Worm (Caenorhabditis elegans) whole organism, L1 larva: Measurements from ENCODE around the gene H01G02.3.
A peak's percentile ranks its signal among the peaks of the same experiment; 100 is the strongest.

Experiments used
- C04F5.9 ChIP-seq: sonication (generic microtip); optimal IDR thresholded peaks from 2 replicates; lab custom pipeline; 2016; ENCODE audit warnings: missing genetic modification characterization, missing compliant biosample characterization
- C16A3.4 ChIP-seq: fragments of 150-350 bp; optimal IDR thresholded peaks from 2 replicates; lab custom pipeline; 2014; ENCODE audit warnings: missing biosample characterization, missing genetic modification characterization
- Y116A8C.19 ChIP-seq: sonication (generic microtip); optimal IDR thresholded peaks from 2 replicates; lab custom pipeline; 2016; ENCODE audit warnings: missing compliant biosample characterization, missing genetic modification characterization, borderline replicate concordance
- aly-2 ChIP-seq: fragments of 150-350 bp; optimal IDR thresholded peaks from 2 replicates; lab custom pipeline; 2014; ENCODE audit warnings: missing biosample characterization, missing genetic modification characterization
- ama-1 ChIP-seq: fragments of 150-350 bp; optimal IDR thresholded peaks from 2 replicates; lab custom pipeline; 2014
- blmp-1 ChIP-seq: fragments of 150-350 bp; optimal IDR thresholded peaks from 2 replicates; lab custom pipeline; 2014; ENCODE audit warnings: missing biosample characterization, missing genetic modification characterization
- ceh-82 ChIP-seq, 3 experiments: fragments of 150-350 bp in 1 of 3; sonication (generic microtip) in 2 of 3; optimal IDR thresholded peaks; 2 replicates each; lab custom pipeline; 2014 to 2017; ENCODE audit warnings: missing biosample characterization in 3 of 3, missing genetic modification characterization in 3 of 3
- ceh-88 ChIP-seq: fragments of 200-800 bp; sonication (Bioruptor generic); IDR thresholded peaks from 2 replicates; pipeline ENCODE4 v1.3.6; 2022; ENCODE audit warnings: missing genetic modification characterization, missing compliant biosample characterization
- ceh-90 ChIP-seq: sonication (generic microtip); optimal IDR thresholded peaks from 2 replicates; lab custom pipeline; 2016; ENCODE audit warnings: missing genetic modification characterization, missing compliant biosample characterization
- ces-1 ChIP-seq: fragments of 150-350 bp; optimal IDR thresholded peaks from 2 replicates; lab custom pipeline; 2014; ENCODE audit warnings: missing biosample characterization, missing genetic modification reagents, missing genetic modification characterization
- dsc-1 ChIP-seq: sonication (generic microtip); optimal IDR thresholded peaks from 2 replicates; lab custom pipeline; 2016; ENCODE audit warnings: mild to moderate bottlenecking, missing genetic modification characterization, missing compliant biosample characterization
- efl-3 ChIP-seq: fragments of 200-800 bp; sonication (Bioruptor generic); optimal IDR thresholded peaks from 2 replicates; lab custom pipeline; 2018; ENCODE audit warnings: mild to moderate bottlenecking, missing genetic modification characterization, missing compliant biosample characterization
- fkh-10 ChIP-seq: sonication (generic microtip); optimal IDR thresholded peaks from 2 replicates; lab custom pipeline; 2017; ENCODE audit warnings: missing biosample characterization, missing genetic modification reagents, missing genetic modification characterization
- fkh-8 ChIP-seq: sonication (generic microtip); optimal IDR thresholded peaks from 2 replicates; lab custom pipeline; 2016; ENCODE audit warnings: mild to moderate bottlenecking, missing genetic modification characterization, missing compliant biosample characterization
- fos-1 ChIP-seq: fragments of 150-350 bp; optimal IDR thresholded peaks from 2 replicates; lab custom pipeline; 2014; ENCODE audit warnings: missing biosample characterization, missing genetic modification characterization
- grh-1 ChIP-seq: fragments of 200-800 bp; sonication (Bioruptor generic); IDR thresholded peaks from 2 replicates; pipeline ENCODE4 v1.3.6; 2022; ENCODE audit warnings: missing genetic modification reagents, missing genetic modification characterization, missing compliant biosample characterization
- irx-1 ChIP-seq: sonication (generic microtip); optimal IDR thresholded peaks from 2 replicates; lab custom pipeline; 2016; ENCODE audit warnings: missing genetic modification characterization, missing compliant biosample characterization
- isw-1 ChIP-seq: fragments of 200-800 bp; sonication (Bioruptor generic); IDR thresholded peaks from 2 replicates; pipeline ENCODE4 v1.3.6; 2022; ENCODE audit warnings: missing genetic modification characterization, missing compliant biosample characterization
- jun-1 ChIP-seq: fragments of 150-350 bp; optimal IDR thresholded peaks from 2 replicates; lab custom pipeline; 2014; ENCODE audit warnings: missing biosample characterization, missing genetic modification reagents, missing genetic modification characterization
- lin-14 ChIP-seq: fragments of 200-800 bp; sonication (Bioruptor generic); optimal IDR thresholded peaks from 2 replicates; lab custom pipeline; 2018; ENCODE audit warnings: mild to moderate bottlenecking, missing genetic modification characterization, moderate library complexity, missing compliant biosample characterization
- lin-15B ChIP-seq: fragments of 150-350 bp; sonication (generic microtip); optimal IDR thresholded peaks from 3 replicates; lab custom pipeline; 2014; ENCODE audit warnings: missing biosample characterization, missing genetic modification characterization
- lin-35 ChIP-seq, 2 experiments: fragments of 150-350 bp; optimal IDR thresholded peaks; 2 replicates each; lab custom pipeline; 2014; ENCODE audit warnings: missing biosample characterization in 2 of 2, missing genetic modification characterization in 2 of 2, missing genetic modification reagents in 2 of 2
- lin-39 ChIP-seq: fragments of 150-350 bp; optimal IDR thresholded peaks from 2 replicates; lab custom pipeline; 2014; ENCODE audit warnings: missing biosample characterization, missing genetic modification reagents, missing genetic modification characterization
- mab-9 ChIP-seq: fragments of 200-800 bp; sonication (Bioruptor generic); IDR thresholded peaks from 2 replicates; pipeline ENCODE4 v1.3.6; 2022; ENCODE audit warnings: missing genetic modification reagents, missing genetic modification characterization, missing compliant biosample characterization
- mdl-1 ChIP-seq, 2 experiments: fragments of 150-350 bp; optimal IDR thresholded peaks; 2 replicates each; lab custom pipeline; 2014 to 2017; ENCODE audit warnings: missing biosample characterization in 2 of 2, missing genetic modification characterization in 2 of 2, inconsistent platforms in 1 of 2
- mef-2 ChIP-seq: fragments of 150-350 bp; optimal IDR thresholded peaks from 2 replicates; lab custom pipeline; 2014; ENCODE audit warnings: missing biosample characterization, missing genetic modification characterization
- mep-1 ChIP-seq: fragments of 150-350 bp; optimal IDR thresholded peaks from 2 replicates; lab custom pipeline; 2014; ENCODE audit warnings: missing biosample characterization, missing genetic modification characterization
- nhr-11 ChIP-seq: fragments of 150-350 bp; optimal IDR thresholded peaks from 2 replicates; lab custom pipeline; 2014; ENCODE audit warnings: missing biosample characterization, missing genetic modification characterization
- nhr-12 ChIP-seq: sonication (generic microtip); optimal IDR thresholded peaks from 2 replicates; lab custom pipeline; 2017; ENCODE audit warnings: missing biosample characterization, missing genetic modification characterization
- nhr-20 ChIP-seq: sonication (generic microtip); optimal IDR thresholded peaks from 2 replicates; lab custom pipeline; 2016; ENCODE audit warnings: mild to moderate bottlenecking, missing genetic modification characterization, missing compliant biosample characterization
- nhr-47 ChIP-seq: sonication (generic microtip); optimal IDR thresholded peaks from 2 replicates; lab custom pipeline; 2016; ENCODE audit warnings: mild to moderate bottlenecking, missing genetic modification characterization, moderate library complexity, missing compliant biosample characterization
- nhr-71 ChIP-seq: sonication (generic microtip); optimal IDR thresholded peaks from 2 replicates; lab custom pipeline; 2016; ENCODE audit warnings: mild to moderate bottlenecking, missing genetic modification characterization, moderate library complexity, missing compliant biosample characterization
- nhr-76 ChIP-seq: sonication (generic microtip); optimal IDR thresholded peaks from 2 replicates; lab custom pipeline; 2017; ENCODE audit warnings: missing biosample characterization, missing genetic modification characterization
- nhr-77 ChIP-seq: fragments of 150-350 bp; optimal IDR thresholded peaks from 2 replicates; lab custom pipeline; 2014; ENCODE audit warnings: missing biosample characterization, missing genetic modification characterization
- nhr-85 ChIP-seq: sonication (generic microtip); peaks from one replicate; lab custom pipeline; 2016; ENCODE audit warnings: missing genetic modification characterization, inconsistent platforms, missing compliant biosample characterization
- nhr-90 ChIP-seq: sonication (generic microtip); optimal IDR thresholded peaks from 2 replicates; lab custom pipeline; 2016; ENCODE audit warnings: mild to moderate bottlenecking, missing genetic modification characterization, missing compliant biosample characterization; ENCODE audit not compliant: poor library complexity
- rnt-1 ChIP-seq: sonication (generic microtip); optimal IDR thresholded peaks from 2 replicates; lab custom pipeline; 2016; ENCODE audit warnings: mild to moderate bottlenecking, missing genetic modification characterization, moderate library complexity, missing compliant biosample characterization
- skn-1 ChIP-seq: fragments of 150-350 bp; optimal IDR thresholded peaks from 2 replicates; lab custom pipeline; 2014; ENCODE audit warnings: missing biosample characterization, missing genetic modification characterization
- snu-23 ChIP-seq: sonication (generic microtip); optimal IDR thresholded peaks from 2 replicates; lab custom pipeline; 2016; ENCODE audit warnings: missing genetic modification characterization, missing compliant biosample characterization
- sox-4 ChIP-seq: sonication (generic microtip); optimal IDR thresholded peaks from 2 replicates; lab custom pipeline; 2016; ENCODE audit warnings: missing genetic modification characterization, missing compliant biosample characterization
- sup-37 ChIP-seq: fragments of 200-800 bp; sonication (Bioruptor generic); optimal IDR thresholded peaks from 2 replicates; lab custom pipeline; 2018; ENCODE audit warnings: mild to moderate bottlenecking, missing genetic modification characterization, missing compliant biosample characterization
- swsn-7 ChIP-seq: sonication (generic microtip); optimal IDR thresholded peaks from 2 replicates; lab custom pipeline; 2016; ENCODE audit warnings: missing genetic modification characterization, missing compliant biosample characterization
- tbx-2 ChIP-seq: sonication (generic microtip); optimal IDR thresholded peaks from 2 replicates; lab custom pipeline; 2016; ENCODE audit warnings: missing genetic modification characterization, missing compliant biosample characterization
- unc-62 ChIP-seq: fragments of 150-350 bp; optimal IDR thresholded peaks from 2 replicates; lab custom pipeline; 2014; ENCODE audit warnings: missing biosample characterization, missing genetic modification reagents, missing genetic modification characterization
- unc-86 ChIP-seq: sonication (generic microtip); optimal IDR thresholded peaks from 2 replicates; lab custom pipeline; 2016; ENCODE audit warnings: missing genetic modification characterization, missing compliant biosample characterization
- ztf-4 ChIP-seq: fragments of 150-350 bp; optimal IDR thresholded peaks from 2 replicates; lab custom pipeline; 2014; ENCODE audit warnings: missing biosample characterization, missing genetic modification characterization

H01G02.3 gene

DNA sequence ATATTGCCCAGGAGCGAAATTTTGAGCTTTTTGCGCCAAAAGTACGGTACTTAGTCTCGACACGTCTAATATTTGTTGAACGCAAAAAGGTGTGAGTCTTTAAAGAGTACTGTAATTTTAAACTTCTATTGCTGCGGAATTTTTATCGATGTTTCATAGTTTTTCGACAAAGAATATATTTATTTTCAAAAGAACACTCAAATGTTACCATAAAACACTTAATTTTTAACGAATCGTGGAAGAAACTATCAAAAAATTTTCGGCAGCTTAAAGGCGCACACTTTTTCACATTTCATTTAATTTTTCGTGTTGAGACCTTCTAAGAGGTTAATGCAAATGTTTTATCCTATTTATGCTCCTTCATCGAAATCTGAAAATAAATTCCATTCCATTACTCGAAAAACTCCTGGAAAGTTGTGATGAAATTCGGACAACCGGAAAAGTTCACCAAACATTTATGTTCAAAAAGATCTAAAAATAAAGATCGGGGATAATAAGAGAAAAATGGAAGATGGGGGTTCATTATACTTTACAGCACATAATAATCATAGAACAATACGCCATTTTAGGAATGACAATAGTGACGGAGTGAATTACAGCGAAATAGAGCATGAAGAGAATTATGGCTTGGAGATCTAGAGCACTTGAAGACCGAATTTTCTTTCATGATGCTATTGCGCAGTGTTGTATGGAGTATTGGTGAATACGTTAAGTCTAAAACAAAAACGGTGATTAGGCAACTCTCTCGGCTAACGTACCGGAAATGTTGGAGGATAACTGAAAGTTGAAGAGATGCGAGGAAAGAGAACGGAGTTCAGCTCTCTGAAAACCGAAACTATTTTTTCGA, 27.9 kb upstream of the H01G02.3 start (continued):
- peak; percentile 22 for TF ChIP-seq nhr-71 (tag; lab: Kevin White, UChicago)
- no peak for TF ChIP-seq nhr-77 (tag; lab: Kevin White, UChicago)
- TF ChIP-seq ama-1: peak; percentile 81
- no peak for TF ChIP-seq fos-1 (tag; lab: Kevin White, UChicago)
- TF ChIP-seq efl-3 (GFP tag; lab: Kevin White, UChicago): no peak
- TF ChIP-seq C04F5.9 (tag; lab: Kevin White, UChicago): no peak
- no peak for TF ChIP-seq snu-23 (GFP tag; lab: Kevin White, UChicago)
- TF ChIP-seq ceh-88 (GFP tag; lab: Robert Waterston, UW): no peak
- TF ChIP-seq blmp-1: no peak
- no peak for TF ChIP-seq C16A3.4 (tag; lab: Kevin White, UChicago)
- TF ChIP-seq Y116A8C.19 (tag; lab: Kevin White, UChicago): no peak
- no peak for TF ChIP-seq skn-1 (tag; lab: Kevin White, UChicago)
- no peak for TF ChIP-seq mdl-1 (tag; optimal IDR thresholded peaks at IDR 0.05; lab: Kevin White, UChicago)
- peak; percentile 13 for TF ChIP-seq sox-4 (tag; lab: Kevin White, UChicago)
- TF ChIP-seq mef-2 (tag; lab: Kevin White, UChicago): no peak

DNA sequence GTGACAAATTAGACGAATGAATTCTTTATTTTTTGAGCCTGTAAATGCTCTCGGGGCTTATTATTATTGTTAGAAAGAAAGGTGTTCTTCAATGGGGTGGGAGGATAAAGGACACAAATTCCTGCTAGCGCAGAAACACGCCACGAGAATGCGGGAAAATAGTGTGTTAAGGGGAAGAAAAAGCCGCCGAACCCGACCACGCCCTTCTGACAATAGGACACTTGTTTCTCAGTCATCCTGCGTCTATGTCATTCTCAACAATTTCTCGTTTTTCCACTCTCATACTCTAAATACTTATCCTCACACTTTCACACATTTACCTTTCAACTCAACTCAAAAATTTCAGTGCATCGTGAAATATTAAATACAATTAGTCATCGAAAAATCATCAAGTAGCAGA, 21.5 kb upstream of the H01G02.3 start, which contains the start of gene M117.1:
TSS of gene M117.1 (plus strand) at position 347 of the 400 bp plus-strand sequence.
- TF ChIP-seq sox-4 (tag; lab: Kevin White, UChicago) (no peak), blmp-1 (peak; percentile 13), rnt-1 (peak; percentile 4), tbx-2 (tag; lab: Kevin White, UChicago) (peak; percentile 13), lin-14 (GFP tag; lab: Kevin White, UChicago) (peak; percentile 53)

DNA sequence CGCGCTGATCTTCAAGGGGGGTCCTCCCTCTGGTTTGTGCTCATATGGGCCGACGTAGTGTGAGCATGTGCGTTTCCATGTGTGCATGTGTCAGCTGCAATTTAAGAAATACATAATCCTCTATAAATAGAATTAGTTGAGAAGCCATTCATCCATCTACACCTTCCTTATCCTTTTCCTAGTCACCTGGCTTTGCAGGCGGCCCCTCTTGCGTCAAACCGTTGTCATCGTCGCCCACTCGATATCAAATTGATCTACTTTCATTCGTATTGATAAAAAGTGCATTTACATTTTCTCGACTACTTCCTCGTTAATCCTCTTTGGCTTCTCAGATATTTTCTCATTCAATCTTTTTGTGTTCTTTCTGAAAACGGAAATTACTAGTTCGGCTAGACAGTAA, 19.6 kb upstream of the H01G02.3 start:
- peak in 1 of 3 experiments; percentile 8 for TF ChIP-seq ceh-82 (tag; optimal IDR thresholded peaks at IDR 0.05; lab: Kevin White, UChicago)
- TF ChIP-seq dsc-1: peak; percentile 88
- TF ChIP-seq nhr-11: no peak
- TF ChIP-seq lin-39 (tag; lab: Kevin White, UChicago): no peak
- TF ChIP-seq ces-1 (GFP tag; lab: Kevin White, UChicago): no peak
- peak; percentile 23 for TF ChIP-seq sox-4 (tag; lab: Kevin White, UChicago)
- peak; percentile 45 for TF ChIP-seq nhr-47 (tag; lab: Kevin White, UChicago)
- no peak for TF ChIP-seq jun-1 (tag; lab: Kevin White, UChicago)
- TF ChIP-seq nhr-71 (tag; lab: Kevin White, UChicago): peak; percentile 49
- peak; percentile 66 for TF ChIP-seq fkh-8
- TF ChIP-seq grh-1: no peak
- no peak for TF ChIP-seq fos-1 (tag; lab: Kevin White, UChicago)
- TF ChIP-seq ceh-90: no peak

DNA sequence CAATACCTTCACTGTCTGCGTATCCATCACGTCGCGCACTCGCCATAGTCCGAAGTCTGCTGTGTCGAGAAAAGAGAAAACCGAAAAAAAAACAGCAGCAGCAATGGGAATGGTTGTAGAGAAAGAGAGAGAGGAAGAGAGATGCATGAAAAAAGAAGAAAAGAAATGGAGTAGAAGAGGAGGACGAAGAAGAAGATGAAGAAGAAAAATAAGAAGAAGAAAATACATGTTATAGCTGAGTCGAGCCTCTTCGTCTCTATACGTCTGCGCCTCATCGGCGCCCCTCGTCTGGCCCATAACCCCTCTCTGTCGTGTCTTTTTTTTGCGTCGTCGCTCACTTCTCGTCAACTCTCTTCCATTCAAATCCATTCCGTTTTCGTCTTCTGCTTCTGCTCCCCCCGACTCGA, 17.3 kb upstream of the H01G02.3 start:
- TF ChIP-seq mep-1 (tag; lab: Kevin White, UChicago) (peak; percentile 88), lin-15B (tag; lab: Kevin White, UChicago) (no peak), grh-1 (no peak), fkh-8 (peak; percentile 89), nhr-12 (tag; lab: Kevin White, UChicago) (no peak), unc-86 (tag; lab: Kevin White, UChicago) (peak; percentile 84), fkh-10 (GFP tag; lab: Kevin White, UChicago) (peak; percentile 72), nhr-85 (peak; percentile 82), snu-23 (GFP tag; lab: Kevin White, UChicago) (peak; percentile 87), nhr-76 (tag; lab: Kevin White, UChicago) (no peak), isw-1 (GFP tag; lab: Robert Waterston, UW) (peak; percentile 58), ztf-4 (tag; lab: Kevin White, UChicago) (peak; percentile 53), mab-9 (GFP tag; lab: Robert Waterston, UW) (no peak; the same call in 1 of the 2 replicates), swsn-7 (tag; lab: Kevin White, UChicago) (peak; percentile 82), lin-35 (GFP tag; optimal IDR thresholded peaks at IDR 0.05; lab: Kevin White, UChicago) (peak; percentile 58 to 69), unc-62 (GFP tag; lab: Kevin White, UChicago) (no peak), lin-14 (GFP tag; lab: Kevin White, UChicago) (peak; percentile 97), irx-1 (tag; lab: Kevin White, UChicago) (peak; percentile 72), nhr-20 (tag; lab: Kevin White, UChicago) (peak; percentile 73), lin-39 (tag; lab: Kevin White, UChicago) (peak; percentile 21), aly-2 (peak; percentile 62), nhr-47 (tag; lab: Kevin White, UChicago) (peak; percentile 78), nhr-90 (tag; lab: Kevin White, UChicago) (no peak), sup-37 (GFP tag; lab: Kevin White, UChicago) (no peak)
